Fruit fly (Drosophila melanogaster): ENCODE data around the gene CG15465.

CG15465 gene

dm6 chrX:5143810-5144209, 58.3 kb downstream of the CG15465 start (continued):
- TF ChIP-seq CHES-1-like (GFP tag; optimal IDR thresholded peaks at IDR 0.05) (no peak), CG14710 (tag; optimal IDR thresholded peaks at IDR 0.05) (peak; percentile 7), CG12391 (tag; optimal IDR thresholded peaks at IDR 0.05) (peak; percentile 25), crol (GFP tag; IDR thresholded peaks at IDR 0.05) (no peak), Deaf1 (tag; optimal IDR thresholded peaks at IDR 0.05) (no peak), phol (tag; optimal IDR thresholded peaks at IDR 0.05) (peak; percentile 19), CG9727 (GFP tag; optimal IDR thresholded peaks at IDR 0.05) (peak; percentile 19), CG15011 (GFP tag; optimal IDR thresholded peaks at IDR 0.05) (no peak), trem (tag; optimal IDR thresholded peaks at IDR 0.05) (no peak), CG2116 (GFP tag; optimal IDR thresholded peaks at IDR 0.05) (no peak), grn (GFP tag; optimal IDR thresholded peaks at IDR 0.05) (no peak), CG5180 (GFP tag; optimal IDR thresholded peaks at IDR 0.05) (no peak), ttk (GFP tag; IDR thresholded peaks at IDR 0.05) (peak; percentile 43; the same call in 1 of the 2 replicates), ham (GFP tag; IDR thresholded peaks at IDR 0.05) (no peak), CG14441 (GFP tag; IDR thresholded peaks at IDR 0.05) (peak; percentile 48; the same call in 1 of the 2 replicates), tio (GFP tag; optimal IDR thresholded peaks at IDR 0.05) (peak; percentile 1), Doc3 (GFP tag; IDR thresholded peaks at IDR 0.05; ENCODE audit: partially characterized antibody) (no peak), Atf6 (GFP tag; IDR thresholded peaks at IDR 0.05) (no peak), dmrt99B (tag; optimal IDR thresholded peaks at IDR 0.05) (peak; percentile 55), Stat92E (GFP tag; optimal IDR thresholded peaks at IDR 0.05) (no peak), tap (tag; optimal IDR thresholded peaks at IDR 0.05) (no peak), CG13123 (GFP tag; optimal IDR thresholded peaks at IDR 0.05) (no peak), chn (GFP tag; optimal IDR thresholded peaks at IDR 0.05) (no peak), CG15514 (GFP tag; optimal IDR thresholded peaks at IDR 0.05) (peak; percentile 14), dpn (GFP tag; optimal IDR thresholded peaks at IDR 0.05) (peak in 1 of 2 experiments; percentile 14), CG10431 (GFP tag; optimal IDR thresholded peaks at IDR 0.05) (peak; percentile 31), Meics (GFP tag; optimal IDR thresholded peaks at IDR 0.05) (peak; percentile 5), CG9797 (GFP tag; optimal IDR thresholded peaks at IDR 0.05) (no peak), sens (GFP tag) (peak; percentile 76), NC2β (GFP tag; optimal IDR thresholded peaks at IDR 0.05) (no peak), CG14050 (GFP tag; IDR thresholded peaks at IDR 0.05) (no peak; the same call in 2 of the 3 replicates), CG4854 (GFP tag; optimal IDR thresholded peaks at IDR 0.05) (no peak), CG12236 (GFP tag; optimal IDR thresholded peaks at IDR 0.05) (no peak), HLH3B (GFP tag; IDR thresholded peaks at IDR 0.05) (peak; percentile 50; the same call in 1 of the 2 replicates), inv (GFP tag; IDR thresholded peaks at IDR 0.05; ENCODE audit: partially characterized antibody) (no peak), gsb (GFP tag; IDR thresholded peaks at IDR 0.05) (no peak), D (optimal IDR thresholded peaks at IDR 0.05) (no peak), D (GFP tag; optimal IDR thresholded peaks at IDR 0.05) (no peak), ken (GFP tag; IDR thresholded peaks at IDR 0.05) (0 out of 3 replicates have a peak, but pooled peaks have one; percentile 53), CG17802 (tag; optimal IDR thresholded peaks at IDR 0.05) (no peak), Dp (GFP tag; optimal IDR thresholded peaks at IDR 0.05) (no peak), Fer3 (tag; optimal IDR thresholded peaks at IDR 0.05) (peak; percentile 8), stwl (tag; optimal IDR thresholded peaks at IDR 0.05) (no peak), prd (optimal IDR thresholded peaks at IDR 0.05) (no peak), prd (GFP tag; IDR thresholded peaks at IDR 0.05) (peak; percentile 52; the same call in 2 of the 3 replicates), pzg (GFP tag; optimal IDR thresholded peaks at IDR 0.05) (no peak), Xbp1 (GFP tag; optimal IDR thresholded peaks at IDR 0.05) (peak; percentile 11), lov (optimal IDR thresholded peaks at IDR 0.05) (no peak), lov (GFP tag; IDR thresholded peaks at IDR 0.05) (no peak), CG31224 (GFP tag; IDR thresholded peaks at IDR 0.05) (no peak), danr (GFP tag; IDR thresholded peaks at IDR 0.05) (no peak), Chrac-16 (GFP tag; optimal IDR thresholded peaks at IDR 0.05) (no peak)
